Worm (Caenorhabditis elegans) whole organism, late embryonic: ENCODE results near the gene W01D2.1.

Source experiments
- C08G9.2 ChIP-seq: sonication (generic microtip); optimal IDR thresholded peaks from 2 replicates; lab custom pipeline; 2016; ENCODE audit warnings: mild to moderate bottlenecking, missing genetic modification characterization, moderate library complexity, missing compliant biosample characterization
- C38D4.7 ChIP-seq: fragments of 200-800 bp; sonication (Bioruptor generic); optimal IDR thresholded peaks from 2 replicates; lab custom pipeline; 2018; ENCODE audit warnings: mild to moderate bottlenecking, missing genetic modification characterization, moderate library complexity, missing compliant biosample characterization
- F13H6.1 ChIP-seq: sonication (generic microtip); optimal IDR thresholded peaks from 2 replicates; lab custom pipeline; 2016; ENCODE audit warnings: missing genetic modification characterization, missing compliant biosample characterization
- K02D7.2 ChIP-seq: sonication (generic microtip); optimal IDR thresholded peaks from 2 replicates; lab custom pipeline; 2017; ENCODE audit warnings: mild to moderate bottlenecking, missing genetic modification characterization, missing compliant biosample characterization
- ama-1 ChIP-seq: fragments of 150-350 bp; optimal IDR thresholded peaks from 2 replicates; lab custom pipeline; 2014
- ceh-14 ChIP-seq: sonication (generic microtip); optimal IDR thresholded peaks from 2 replicates; lab custom pipeline; 2016; ENCODE audit warnings: missing genotype, missing genetic modification characterization, missing compliant biosample characterization
- ceh-18 ChIP-seq: sonication (generic microtip); optimal IDR thresholded peaks from 2 replicates; lab custom pipeline; 2016; ENCODE audit warnings: missing genetic modification characterization, missing compliant biosample characterization
- ceh-19 ChIP-seq: fragments of 200-800 bp; sonication (Bioruptor generic); optimal IDR thresholded peaks from 2 replicates; lab custom pipeline; 2018; ENCODE audit warnings: mild to moderate bottlenecking, missing genetic modification characterization, missing compliant biosample characterization
- ceh-2 ChIP-seq: sonication (generic microtip); optimal IDR thresholded peaks from 2 replicates; lab custom pipeline; 2016; ENCODE audit warnings: missing genotype, missing genetic modification characterization, missing compliant biosample characterization
- ceh-22 ChIP-seq: sonication (generic microtip); optimal IDR thresholded peaks from 2 replicates; lab custom pipeline; 2017; ENCODE audit warnings: missing biosample characterization, missing genetic modification characterization
- ceh-24 ChIP-seq: sonication (generic microtip); optimal IDR thresholded peaks from 2 replicates; lab custom pipeline; 2016; ENCODE audit warnings: mild to moderate bottlenecking, missing genetic modification characterization, missing compliant biosample characterization
- ceh-30 ChIP-seq: fragments of 150-350 bp; optimal IDR thresholded peaks from 2 replicates; lab custom pipeline; 2014; ENCODE audit warnings: missing biosample characterization, missing genetic modification characterization
- ceh-31 ChIP-seq: sonication (generic microtip); optimal IDR thresholded peaks from 2 replicates; lab custom pipeline; 2016; ENCODE audit warnings: missing genetic modification characterization, missing compliant biosample characterization
- ceh-34 ChIP-seq: sonication (generic microtip); optimal IDR thresholded peaks from 2 replicates; lab custom pipeline; 2016; ENCODE audit warnings: mild to moderate bottlenecking, missing genetic modification characterization, missing compliant biosample characterization
- ceh-48 ChIP-seq: sonication (generic microtip); optimal IDR thresholded peaks from 2 replicates; lab custom pipeline; 2016; ENCODE audit warnings: missing genetic modification characterization, inconsistent platforms, missing compliant biosample characterization
- ceh-6 ChIP-seq: fragments of 200-800 bp; sonication (Bioruptor generic); optimal IDR thresholded peaks from 2 replicates; lab custom pipeline; 2018; ENCODE audit warnings: mild to moderate bottlenecking, missing genetic modification characterization, missing compliant biosample characterization
- ceh-9 ChIP-seq: sonication (generic microtip); optimal IDR thresholded peaks from 2 replicates; lab custom pipeline; 2016; ENCODE audit warnings: mild to moderate bottlenecking, missing genetic modification characterization, inconsistent platforms, missing compliant biosample characterization
- dve-1 ChIP-seq: sonication (generic microtip); optimal IDR thresholded peaks from 2 replicates; lab custom pipeline; 2017; ENCODE audit warnings: antibody characterized with exemption, mild to moderate bottlenecking, missing genetic modification characterization, missing compliant biosample characterization
- elt-2 ChIP-seq: sonication (generic microtip); optimal IDR thresholded peaks from 2 replicates; lab custom pipeline; 2016; ENCODE audit warnings: missing genetic modification reagents, missing genetic modification characterization, missing compliant biosample characterization
- elt-4 ChIP-seq: sonication (generic microtip); optimal IDR thresholded peaks from 2 replicates; lab custom pipeline; 2016; ENCODE audit warnings: missing genetic modification characterization, missing compliant biosample characterization
- fax-1 ChIP-seq: sonication (generic microtip); optimal IDR thresholded peaks from 2 replicates; lab custom pipeline; 2016; ENCODE audit warnings: missing genotype, missing genetic modification characterization, missing compliant biosample characterization
- fkh-6 ChIP-seq: sonication (generic microtip); optimal IDR thresholded peaks from 2 replicates; lab custom pipeline; 2016; ENCODE audit warnings: missing genetic modification characterization, missing compliant biosample characterization
- gmeb-2 ChIP-seq: sonication (generic microtip); optimal IDR thresholded peaks from 2 replicates; lab custom pipeline; 2016; ENCODE audit warnings: missing genetic modification characterization, inconsistent platforms, missing compliant biosample characterization
- hlh-13 ChIP-seq: fragments of 200-800 bp; sonication (Bioruptor generic); optimal IDR thresholded peaks from 2 replicates; lab custom pipeline; 2018; ENCODE audit warnings: mild to moderate bottlenecking, missing genetic modification characterization, missing compliant biosample characterization
- hlh-15 ChIP-seq: sonication (generic microtip); optimal IDR thresholded peaks from 2 replicates; lab custom pipeline; 2016; ENCODE audit warnings: missing genetic modification characterization, missing compliant biosample characterization
- hlh-30 ChIP-seq: sonication (generic microtip); optimal IDR thresholded peaks from 2 replicates; lab custom pipeline; 2017; ENCODE audit warnings: antibody characterized with exemption, missing genetic modification characterization, missing compliant biosample characterization; ENCODE audit not compliant: insufficient read depth
- hlh-6 ChIP-seq: sonication (generic microtip); optimal IDR thresholded peaks from 2 replicates; lab custom pipeline; 2016; ENCODE audit warnings: missing genotype, missing genetic modification characterization, missing compliant biosample characterization
- hlh-8 ChIP-seq: sonication (generic microtip); optimal IDR thresholded peaks from 2 replicates; lab custom pipeline; 2016; ENCODE audit warnings: missing genotype, missing genetic modification characterization, missing compliant biosample characterization
- lim-6 ChIP-seq: sonication (generic microtip); optimal IDR thresholded peaks from 2 replicates; lab custom pipeline; 2016; ENCODE audit warnings: missing genetic modification characterization, missing compliant biosample characterization
- lin-11 ChIP-seq: fragments of 200-800 bp; sonication (Bioruptor generic); optimal IDR thresholded peaks from 2 replicates; lab custom pipeline; 2018; ENCODE audit warnings: mild to moderate bottlenecking, missing genetic modification characterization, missing compliant biosample characterization
- mec-3 ChIP-seq: sonication (generic microtip); optimal IDR thresholded peaks from 2 replicates; lab custom pipeline; 2016; ENCODE audit warnings: borderline replicate concordance, missing genetic modification characterization, missing compliant biosample characterization
- npax-4 ChIP-seq: sonication (generic microtip); optimal IDR thresholded peaks from 2 replicates; lab custom pipeline; 2016; ENCODE audit warnings: missing genetic modification characterization, missing compliant biosample characterization
- odd-2 ChIP-seq: sonication (generic microtip); optimal IDR thresholded peaks from 2 replicates; lab custom pipeline; 2017; ENCODE audit warnings: antibody characterized with exemption, mild to moderate bottlenecking, missing genetic modification characterization, missing compliant biosample characterization
- pax-1 ChIP-seq: fragments of 150-350 bp; optimal IDR thresholded peaks from 2 replicates; lab custom pipeline; 2014; ENCODE audit warnings: missing biosample characterization, missing genetic modification characterization
- pha-2 ChIP-seq: sonication (generic microtip); optimal IDR thresholded peaks from 2 replicates; lab custom pipeline; 2017; ENCODE audit warnings: mild to moderate bottlenecking, missing genetic modification characterization, missing compliant biosample characterization
- pha-4 ChIP-seq: fragments of 150-350 bp; optimal IDR thresholded peaks from 2 replicates; lab custom pipeline; 2018; ENCODE audit warnings: missing biosample characterization, missing genetic modification reagents, missing genetic modification characterization
- sdc-2 ChIP-seq: sonication (generic microtip); optimal IDR thresholded peaks from 2 replicates; lab custom pipeline; 2016; ENCODE audit warnings: missing genotype, missing genetic modification characterization, missing compliant biosample characterization
- sox-2 ChIP-seq: fragments of 200-800 bp; sonication (Bioruptor generic); IDR thresholded peaks from 2 replicates; pipeline ENCODE4 v1.3.6; 2022; ENCODE audit warnings: missing genetic modification reagents, missing genetic modification characterization, missing compliant biosample characterization
- syd-9 ChIP-seq: sonication (generic microtip); optimal IDR thresholded peaks from 2 replicates; lab custom pipeline; 2016; ENCODE audit warnings: mild to moderate bottlenecking, missing genetic modification characterization, moderate library complexity, missing compliant biosample characterization
- tbx-2 ChIP-seq: sonication (generic microtip); optimal IDR thresholded peaks from 2 replicates; lab custom pipeline; 2016; ENCODE audit warnings: missing genetic modification characterization, missing compliant biosample characterization
- tbx-7 ChIP-seq: sonication (generic microtip); optimal IDR thresholded peaks from 2 replicates; lab custom pipeline; 2016; ENCODE audit warnings: missing genotype, missing genetic modification characterization, missing compliant biosample characterization
- unc-3 ChIP-seq, 2 experiments: fragments of 200-800 bp in 1 of 2; sonication (Bioruptor generic) in 1 of 2; sonication (generic microtip) in 1 of 2; conservative IDR thresholded peaks in 1 of 2; optimal IDR thresholded peaks in 1 of 2; 2 replicates each; pipeline versions ENCODE4 v1.3.6 to Lab custom; 2016 to 2022; ENCODE audit warnings: missing compliant biosample characterization in 2 of 2, missing genetic modification characterization in 2 of 2, missing genetic modification reagents in 1 of 2
- unc-42 ChIP-seq: sonication (generic microtip); optimal IDR thresholded peaks from 2 replicates; lab custom pipeline; 2016; ENCODE audit warnings: missing genotype, missing genetic modification characterization, missing compliant biosample characterization
- unc-55 ChIP-seq: sonication (generic microtip); optimal IDR thresholded peaks from 2 replicates; lab custom pipeline; 2017; ENCODE audit warnings: missing biosample characterization, missing genetic modification reagents, missing genetic modification characterization
- unc-86 ChIP-seq: sonication (generic microtip); optimal IDR thresholded peaks from 2 replicates; lab custom pipeline; 2016; ENCODE audit warnings: missing genetic modification characterization, missing compliant biosample characterization

The W01D2.1 gene

DNA sequence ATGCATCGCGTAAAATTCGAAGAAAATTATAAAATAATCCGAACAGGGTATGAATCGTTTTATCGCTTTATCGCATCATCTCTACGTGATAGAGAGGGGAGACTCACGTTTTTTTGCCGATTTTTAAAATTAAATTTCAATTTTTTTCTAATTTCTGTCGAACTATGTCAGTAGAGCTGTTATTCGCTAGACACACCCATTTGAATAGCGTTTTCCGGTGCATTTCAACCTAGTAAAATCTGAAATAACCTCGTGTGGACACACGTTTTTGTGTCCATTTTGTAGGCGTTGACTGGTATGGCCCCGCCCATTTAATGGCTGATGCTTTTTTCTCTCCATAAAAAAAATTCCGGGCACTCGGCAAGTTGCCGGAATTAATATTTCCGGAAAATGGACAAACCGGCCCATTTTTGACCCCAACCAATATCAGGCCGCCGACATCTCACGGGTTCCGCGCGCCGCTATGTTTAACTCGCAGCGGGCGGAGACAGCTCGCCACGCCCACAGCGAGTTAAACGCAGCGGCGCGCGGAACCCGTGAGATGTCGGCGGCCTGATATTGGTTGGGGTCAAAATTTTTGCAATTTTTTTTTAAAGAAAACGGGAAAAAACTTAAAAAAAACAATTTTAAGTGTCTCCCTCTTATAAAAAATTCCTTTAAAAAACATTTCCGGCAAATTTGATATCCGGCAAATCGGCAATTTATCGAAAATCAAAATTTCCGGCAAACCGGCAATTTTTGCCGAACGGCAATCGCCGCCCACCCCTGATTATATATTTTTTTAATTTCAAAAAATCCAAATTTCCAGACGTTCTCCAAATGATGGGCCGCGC lies 42.1 kb upstream of the W01D2.1 start, which contains the start of gene Y54E2A.7:
Gene Y54E2A.7, minus strand, starts transcription at position 51 of the 833 bp plus-strand sequence.
- TF ChIP-seq fkh-6 (tag; lab: Kevin White, UChicago) (no peak), ceh-34 (no peak), syd-9 (tag; lab: Kevin White, UChicago) (no peak), unc-42 (tag; lab: Kevin White, UChicago) (no peak), odd-2 (tag; lab: Kevin White, UChicago) (no peak), pha-4 (tag; lab: Kevin White, UChicago) (no peak), ceh-24 (tag; lab: Kevin White, UChicago) (no peak), hlh-15 (tag; lab: Kevin White, UChicago) (no peak), K02D7.2 (no peak), unc-86 (no peak), tbx-7 (tag; lab: Kevin White, UChicago) (no peak), ceh-19 (GFP tag; lab: Kevin White, UChicago) (no peak), unc-55 (GFP tag; lab: Kevin White, UChicago) (no peak), mec-3 (no peak), tbx-2 (tag; lab: Kevin White, UChicago) (no peak), ceh-9 (tag; lab: Kevin White, UChicago) (no peak), hlh-30 (tag; lab: Kevin White, UChicago) (no peak), ceh-6 (GFP tag; lab: Kevin White, UChicago) (no peak)

DNA sequence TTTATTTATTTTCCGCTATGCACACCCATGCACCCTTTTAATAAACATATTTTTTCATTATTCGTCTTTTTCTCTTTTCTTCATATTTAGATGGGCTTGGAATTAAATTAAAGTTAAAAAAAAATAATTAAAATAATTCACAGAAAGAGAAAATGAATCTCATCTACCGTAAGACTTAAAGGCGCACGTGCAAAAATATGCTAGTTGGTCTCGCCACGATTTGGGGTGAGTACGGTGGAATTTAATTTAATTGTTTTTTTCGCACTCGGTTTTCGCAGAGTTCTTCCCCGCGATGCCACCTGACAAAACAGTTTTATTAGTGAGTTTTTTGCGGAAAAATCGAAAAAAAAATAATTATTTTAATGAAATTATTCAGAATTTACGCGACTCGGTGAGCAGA lies 37.2 kb upstream of the W01D2.1 start, which contains the start of gene Y54E2A.8:
Gene Y54E2A.8, plus strand, starts transcription at position 254 of the 400 bp plus-strand sequence.
- TF ChIP-seq syd-9 (tag; lab: Kevin White, UChicago): no peak
- TF ChIP-seq unc-42 (tag; lab: Kevin White, UChicago): no peak
- no peak for TF ChIP-seq ceh-9 (tag; lab: Kevin White, UChicago)
- TF ChIP-seq npax-4 (tag; lab: Kevin White, UChicago): no peak
- no peak for TF ChIP-seq hlh-13 (GFP tag; lab: Kevin White, UChicago)
- TF ChIP-seq pax-1 (tag; lab: Kevin White, UChicago): no peak
- TF ChIP-seq gmeb-2 (tag; lab: Kevin White, UChicago): no peak
- no peak for TF ChIP-seq mec-3
- no peak for TF ChIP-seq ceh-31 (tag; lab: Kevin White, UChicago)
- TF ChIP-seq C38D4.7 (GFP tag; lab: Kevin White, UChicago): no peak
- no peak for TF ChIP-seq elt-4 (tag; lab: Kevin White, UChicago)
- no peak for TF ChIP-seq pha-2 (tag; lab: Kevin White, UChicago)
- no peak for TF ChIP-seq sdc-2
- no peak for TF ChIP-seq sox-2

DNA sequence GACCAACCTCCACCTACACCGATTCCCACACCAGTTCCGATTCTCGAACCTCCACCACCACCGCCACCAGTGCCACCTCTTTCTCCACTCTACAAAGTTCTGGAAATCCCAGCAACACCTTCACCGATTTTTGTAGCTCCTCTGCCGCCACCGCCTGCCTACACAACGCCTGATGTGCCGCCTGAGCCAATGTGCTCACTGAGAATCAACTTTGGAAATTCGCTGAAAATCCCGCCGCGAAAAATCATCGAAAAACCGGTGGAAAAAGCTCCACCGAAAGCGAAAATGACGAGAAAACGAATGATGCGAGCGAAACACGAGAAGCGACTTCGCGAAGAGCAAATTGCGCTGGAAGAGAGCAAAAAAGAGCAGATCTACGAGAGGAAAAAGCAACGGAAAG lies 35.5 kb upstream of the W01D2.1 start:
- TF ChIP-seq ceh-18 (tag; lab: Kevin White, UChicago) (no peak), C38D4.7 (GFP tag; lab: Kevin White, UChicago) (no peak), ceh-48 (no peak), ceh-14 (no peak), sdc-2 (no peak), lim-6 (no peak), ceh-2 (tag; lab: Kevin White, UChicago) (no peak), fkh-6 (tag; lab: Kevin White, UChicago) (no peak), tbx-2 (tag; lab: Kevin White, UChicago) (no peak), npax-4 (tag; lab: Kevin White, UChicago) (no peak), lin-11 (tag; lab: Kevin White, UChicago) (no peak), ceh-31 (tag; lab: Kevin White, UChicago) (no peak), mec-3 (no peak), elt-2 (no peak)

DNA sequence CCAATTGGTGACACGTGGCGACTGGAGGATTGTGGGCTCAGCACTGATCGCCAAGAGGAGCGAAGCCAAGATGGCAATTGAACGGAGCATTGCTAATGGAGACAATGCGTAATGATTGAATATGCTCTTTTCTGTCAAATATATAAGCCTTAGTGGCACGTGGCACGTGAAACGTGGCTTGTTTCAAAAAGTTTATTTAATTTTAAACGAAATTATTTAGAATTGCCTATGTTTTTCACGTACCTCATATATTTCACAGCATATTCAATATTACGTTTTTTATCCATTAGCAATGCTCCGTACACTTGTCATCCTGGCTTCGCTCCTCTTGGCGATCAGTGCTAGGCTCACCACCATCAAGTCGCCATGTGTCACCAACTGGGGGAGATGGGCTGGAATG lies 29.4 kb upstream of the W01D2.1 start, which contains the start of gene Y54E2A.9:
Gene Y54E2A.9, minus strand, starts transcription at position 101 of the 400 bp plus-strand sequence.
- no peak for TF ChIP-seq hlh-8 (tag; lab: Kevin White, UChicago)
- no peak for TF ChIP-seq unc-3 (GFP tag; conservative IDR thresholded peaks at IDR 0.05; lab: Robert Waterston, UW)
- TF ChIP-seq unc-3 (tag; optimal IDR thresholded peaks at IDR 0.05; lab: Kevin White, UChicago): no peak
- TF ChIP-seq ceh-34: no peak
- TF ChIP-seq pax-1 (tag; lab: Kevin White, UChicago): no peak
- TF ChIP-seq C08G9.2 (tag; lab: Kevin White, UChicago): no peak
- no peak for TF ChIP-seq ama-1 (lab: Kevin White, UChicago)
- no peak for TF ChIP-seq tbx-2 (tag; lab: Kevin White, UChicago)
- no peak for TF ChIP-seq unc-55 (GFP tag; lab: Kevin White, UChicago)
- TF ChIP-seq dve-1: no peak
- TF ChIP-seq F13H6.1 (tag; lab: Kevin White, UChicago): no peak
- no peak for TF ChIP-seq sox-2
- no peak for TF ChIP-seq ceh-22 (tag; lab: Kevin White, UChicago)
- no peak for TF ChIP-seq ceh-30
- TF ChIP-seq fax-1 (tag; lab: Kevin White, UChicago): no peak
- TF ChIP-seq tbx-7 (tag; lab: Kevin White, UChicago): no peak
- no peak for TF ChIP-seq hlh-6 (tag; lab: Kevin White, UChicago)
